Fruit fly (Drosophila melanogaster): Measurements from ENCODE around the gene CG1504.
"Not testable (repeated sequence)": the region's sequence is repeated elsewhere in the genome, so short reads cannot be mapped to it uniquely, and the experiment has no call there.

The CG1504 gene

DNA sequence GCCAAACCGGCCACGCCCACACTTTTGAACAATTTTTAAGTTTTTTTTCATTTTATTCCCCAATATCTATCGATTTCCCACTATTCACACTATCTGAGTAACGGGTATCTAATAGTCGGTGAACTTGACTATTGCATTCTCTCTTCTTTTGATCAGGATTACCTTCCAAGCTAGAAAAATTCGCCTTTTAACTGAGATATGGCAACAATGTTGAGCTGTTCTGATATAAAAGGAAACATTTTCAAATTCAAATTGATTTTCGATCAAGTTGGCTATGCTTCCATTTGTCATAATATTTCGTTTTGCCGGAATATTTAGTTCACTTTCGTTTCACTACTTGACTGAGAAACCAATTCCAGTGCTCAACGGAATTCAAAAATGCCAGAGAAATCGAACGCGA is 71.2 kb downstream of the CG1504 start, which contains the start of gene CG42577:
Gene CG42577, plus strand, starts transcription at position 301 of the 400 bp plus-strand sequence.
- not testable (repeated sequence) for TF ChIP-seq zen (tag; optimal IDR thresholded peaks at IDR 0.05); en (GFP tag; optimal IDR thresholded peaks at IDR 0.05); CG8359 (GFP tag; optimal IDR thresholded peaks at IDR 0.05; ENCODE audit: borderline replicate concordance)

- TF ChIP-seq repo (GFP tag; optimal IDR thresholded peaks at IDR 0.05) (peak; percentile 22), vfl (GFP tag; optimal IDR thresholded peaks at IDR 0.05) (no peak), CG16813 (GFP tag; IDR thresholded peaks at IDR 0.05; ENCODE audit: partially characterized antibody) (peak; percentile 57; the same call in 2 of the 3 replicates), cwo (GFP tag; optimal IDR thresholded peaks at IDR 0.05) (no peak), CG4707 (GFP tag; optimal IDR thresholded peaks at IDR 0.05) (no peak), CG8388 (GFP tag; optimal IDR thresholded peaks at IDR 0.05) (no peak), inv (GFP tag; IDR thresholded peaks at IDR 0.05; ENCODE audit: partially characterized antibody) (0 out of 2 replicates have a peak, but pooled peaks have one; percentile 30), CG18764 (GFP tag; optimal IDR thresholded peaks at IDR 0.05) (no peak), sens-2 (GFP tag; IDR thresholded peaks at IDR 0.05) (no peak), bab2 (GFP tag; optimal IDR thresholded peaks at IDR 0.05) (peak; percentile 35), gfzf (GFP tag; optimal IDR thresholded peaks at IDR 0.05) (peak; percentile 21), wor (GFP tag; IDR thresholded peaks at IDR 0.05) (no peak), CG6813 (GFP tag; optimal IDR thresholded peaks at IDR 0.05) (no peak), Adf1 (GFP tag; IDR thresholded peaks at IDR 0.05) (no peak; the same call in 1 of the 2 replicates), CG11247 (GFP tag; IDR thresholded peaks at IDR 0.05) (no peak), Deaf1 (tag; optimal IDR thresholded peaks at IDR 0.05) (no peak), CG13424 (tag; optimal IDR thresholded peaks at IDR 0.05) (peak; percentile 27), CG7786 (GFP tag; optimal IDR thresholded peaks at IDR 0.05) (no peak), klu (GFP tag; IDR thresholded peaks at IDR 0.05) (no peak), nau (GFP tag; optimal IDR thresholded peaks at IDR 0.05) (no peak), sisA (GFP tag; IDR thresholded peaks at IDR 0.05) (no peak), disco-r (GFP tag; optimal IDR thresholded peaks at IDR 0.05) (no peak), Hey (tag; optimal IDR thresholded peaks at IDR 0.05) (no peak), CG12659 (GFP tag; optimal IDR thresholded peaks at IDR 0.05) (peak; percentile 41), ato (GFP tag; IDR thresholded peaks at IDR 0.05; ENCODE audit: partially characterized antibody) (peak; percentile 11; the same call in 1 of the 2 replicates), aop (GFP tag; IDR thresholded peaks at IDR 0.05) (0 out of 2 replicates have a peak, but pooled peaks have one; percentile 21), unc-4 (GFP tag; IDR thresholded peaks at IDR 0.05; ENCODE audit: partially characterized antibody) (no peak), HmgD (GFP tag; optimal IDR thresholded peaks at IDR 0.05) (peak; percentile 56), ap (GFP tag; IDR thresholded peaks at IDR 0.05) (no peak), Med (GFP tag) (peak; percentile 88), wdn (GFP tag; IDR thresholded peaks at IDR 0.05) (no peak), ci (GFP tag; IDR thresholded peaks at IDR 0.05) (no peak), Eip74EF (GFP tag; optimal IDR thresholded peaks at IDR 0.05) (no peak), pan (optimal IDR thresholded peaks at IDR 0.05) (no peak), pan (GFP tag; optimal IDR thresholded peaks at IDR 0.05 in 1 of 2, IDR thresholded peaks at IDR 0.05 in 1 of 2) (peak in 1 of 2 experiments; percentile 22), oc (tag; optimal IDR thresholded peaks at IDR 0.05) (no peak), CG17912 (GFP tag; optimal IDR thresholded peaks at IDR 0.05) (no peak), CG1603 (tag; optimal IDR thresholded peaks at IDR 0.05) (peak; percentile 70), gcm2 (GFP tag; optimal IDR thresholded peaks at IDR 0.05) (no peak), CG16779 (GFP tag; IDR thresholded peaks at IDR 0.05) (no peak), CG10462 (GFP tag; optimal IDR thresholded peaks at IDR 0.05) (no peak), zfh2 (GFP tag; optimal IDR thresholded peaks at IDR 0.05) (no peak), ham (GFP tag; IDR thresholded peaks at IDR 0.05) (no peak), org-1 (GFP tag; optimal IDR thresholded peaks at IDR 0.05) (no peak)
Observed at dm6 chrX:20256849-20257590, 73.2 kb downstream of the CG1504 start, which contains the start of gene CG17065. CG17065 (minus strand) TSS chrX:20257199.

Measured in whole organism, embryonic.